Worm (Caenorhabditis elegans) whole organism, late embryonic: ENCODE data around the gene srsx-11.

Experiments
- nhr-11 ChIP-seq: fragments of 150-350 bp; optimal IDR thresholded peaks from 2 replicates; lab custom pipeline; 2014; ENCODE audit warnings: missing biosample characterization, missing genetic modification characterization
- pat-9 ChIP-seq: fragments of 200-800 bp; sonication (Bioruptor generic); optimal IDR thresholded peaks from 2 replicates; lab custom pipeline; 2018; ENCODE audit warnings: mild to moderate bottlenecking, missing genetic modification characterization, moderate library complexity, missing compliant biosample characterization

DNA sequence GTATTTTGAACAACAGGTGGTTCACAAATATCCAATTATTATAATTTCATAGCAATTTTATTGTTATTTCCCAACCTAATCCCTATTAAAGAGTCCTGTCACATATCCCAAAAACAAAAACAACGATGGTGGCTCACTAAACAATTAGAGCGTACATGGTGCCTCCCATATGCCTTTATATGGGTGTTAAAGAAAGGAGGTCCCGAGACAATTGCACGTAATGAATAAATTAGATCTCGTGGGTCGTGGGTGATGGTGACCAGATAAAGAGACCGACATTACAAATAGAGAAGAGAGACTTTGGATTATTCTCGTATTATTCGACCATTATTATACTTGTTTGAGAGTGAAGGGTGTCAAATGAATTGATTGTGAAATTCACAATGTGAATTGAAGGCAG is 11.7 kb downstream of the srsx-11 start:
- TF ChIP-seq nhr-11 (tag; lab: Kevin White, UChicago) (no peak), pat-9 (no peak)
